Worm (Caenorhabditis elegans) whole organism, mixed stage, embryonic: Measurements from ENCODE around the gene R02E4.2.

Experiments
- bed-3 ChIP-seq: fragments of 200-800 bp; sonication (Bioruptor generic); optimal IDR thresholded peaks from 3 replicates; lab custom pipeline; 2018; ENCODE audit warnings: mild to moderate bottlenecking, missing genetic modification characterization, moderate library complexity, missing compliant biosample characterization
- blmp-1 ChIP-seq: fragments of 150-350 bp; optimal IDR thresholded peaks from 2 replicates; lab custom pipeline; 2014; ENCODE audit warnings: missing biosample characterization, missing genetic modification characterization
- lin-32 ChIP-seq: fragments of 200-800 bp; sonication (Bioruptor generic); optimal IDR thresholded peaks from 2 replicates; lab custom pipeline; 2018; ENCODE audit warnings: mild to moderate bottlenecking, missing genetic modification characterization, missing compliant biosample characterization
- lsy-2 ChIP-seq: fragments of 150-350 bp; optimal IDR thresholded peaks from 2 replicates; lab custom pipeline; 2014; ENCODE audit warnings: missing biosample characterization, missing genetic modification characterization
- mab-5 ChIP-seq: fragments of 150-350 bp; optimal IDR thresholded peaks from 2 replicates; lab custom pipeline; 2014; ENCODE audit warnings: missing biosample characterization, missing genetic modification characterization
- snpc-4 ChIP-seq: fragments of 150-350 bp; optimal IDR thresholded peaks from 2 replicates; lab custom pipeline; 2014; ENCODE audit warnings: missing biosample characterization, missing genetic modification characterization
- zip-8 ChIP-seq: fragments of 150-350 bp; optimal IDR thresholded peaks from 2 replicates; lab custom pipeline; 2014; ENCODE audit warnings: missing biosample characterization, missing genetic modification characterization

- no peak for TF ChIP-seq lsy-2 (tag; lab: Kevin White, UChicago)
- TF ChIP-seq lin-32 (GFP tag; lab: Kevin White, UChicago): no peak
- no peak for TF ChIP-seq blmp-1
- TF ChIP-seq bed-3 (GFP tag; lab: Kevin White, UChicago): no peak
- no peak for TF ChIP-seq zip-8 (tag; lab: Kevin White, UChicago)
- TF ChIP-seq snpc-4: no peak
- TF ChIP-seq mab-5 (tag; lab: Kevin White, UChicago): no peak
Observed at ce11 chrX:4132243-4132642, 25.0 kb downstream of the R02E4.2 start.
